Worm (Caenorhabditis elegans) whole organism, L3 larva: ENCODE data around the gene rol-8.

Experiments used
- R02D3.7 ChIP-seq: fragments of 150-350 bp; optimal IDR thresholded peaks from 2 replicates; lab custom pipeline; 2014; ENCODE audit warnings: missing biosample characterization, missing genetic modification characterization
- ZK546.5 ChIP-seq: sonication (generic microtip); optimal IDR thresholded peaks from 2 replicates; lab custom pipeline; 2017; ENCODE audit warnings: missing biosample characterization, missing genetic modification characterization
- ama-1 ChIP-seq: fragments of 150-350 bp; optimal IDR thresholded peaks from 2 replicates; lab custom pipeline; 2018
- ceh-16 ChIP-seq: sonication (generic microtip); optimal IDR thresholded peaks from 2 replicates; lab custom pipeline; 2017; ENCODE audit warnings: missing biosample characterization, missing genetic modification characterization
- ceh-28 ChIP-seq: fragments of 150-350 bp; optimal IDR thresholded peaks from 2 replicates; lab custom pipeline; 2014; ENCODE audit warnings: missing biosample characterization, missing genetic modification reagents, missing genetic modification characterization
- ceh-9 ChIP-seq: sonication (generic microtip); optimal IDR thresholded peaks from 2 replicates; lab custom pipeline; 2018; ENCODE audit warnings: missing biosample characterization, missing genetic modification characterization
- daf-12 ChIP-seq: fragments of 150-350 bp; optimal IDR thresholded peaks from 2 replicates; lab custom pipeline; 2014; ENCODE audit warnings: missing biosample characterization, missing genetic modification reagents, missing genetic modification characterization
- egl-5 ChIP-seq: fragments of 150-350 bp; optimal IDR thresholded peaks from 2 replicates; lab custom pipeline; 2017; ENCODE audit warnings: missing biosample characterization, missing genetic modification reagents, missing genetic modification characterization, inconsistent platforms
- elt-2 ChIP-seq: sonication (generic microtip); optimal IDR thresholded peaks from 2 replicates; lab custom pipeline; 2016; ENCODE audit warnings: missing genetic modification reagents, mild to moderate bottlenecking, missing genetic modification characterization, missing compliant biosample characterization
- elt-3 ChIP-seq, 3 experiments: fragments of 150-350 bp in 1 of 3; sonication (generic microtip) in 2 of 3; optimal IDR thresholded peaks; 2 replicates in 2 of 3; 4 replicates in 1 of 3; lab custom pipeline; 2014 to 2017; ENCODE audit warnings: missing biosample characterization in 3 of 3, missing genetic modification characterization in 3 of 3
- eor-1 ChIP-seq, 2 experiments: fragments of 150-350 bp; optimal IDR thresholded peaks; 2 replicates each; lab custom pipeline; 2014 to 2018; ENCODE audit warnings: missing biosample characterization in 2 of 2, missing genetic modification characterization in 2 of 2
- fkh-10 ChIP-seq: sonication (generic microtip); optimal IDR thresholded peaks from 2 replicates; lab custom pipeline; 2017; ENCODE audit warnings: missing biosample characterization, missing genetic modification reagents, missing genetic modification characterization
- fos-1 ChIP-seq: fragments of 150-350 bp; optimal IDR thresholded peaks from 2 replicates; lab custom pipeline; 2014; ENCODE audit warnings: missing biosample characterization, missing genetic modification characterization
- hmg-11 ChIP-seq: sonication (generic microtip); optimal IDR thresholded peaks from 2 replicates; lab custom pipeline; 2016; ENCODE audit warnings: missing genetic modification characterization, missing compliant biosample characterization
- jun-1 ChIP-seq: fragments of 150-350 bp; optimal IDR thresholded peaks from 2 replicates; lab custom pipeline; 2014; ENCODE audit warnings: missing biosample characterization, missing genetic modification reagents, missing genetic modification characterization
- lin-15B ChIP-seq: fragments of 150-350 bp; optimal IDR thresholded peaks from 2 replicates; lab custom pipeline; 2014; ENCODE audit warnings: missing biosample characterization, missing genetic modification characterization
- lin-39 ChIP-seq: fragments of 150-350 bp; optimal IDR thresholded peaks from 2 replicates; lab custom pipeline; 2018; ENCODE audit warnings: missing biosample characterization, missing genetic modification reagents, missing genetic modification characterization
- lsy-12 ChIP-seq: sonication (generic microtip); optimal IDR thresholded peaks from 2 replicates; lab custom pipeline; 2016; ENCODE audit warnings: mild to moderate bottlenecking, missing genetic modification characterization, missing compliant biosample characterization
- mdl-1 ChIP-seq: fragments of 150-350 bp; optimal IDR thresholded peaks from 2 replicates; lab custom pipeline; 2014; ENCODE audit warnings: missing biosample characterization, missing genetic modification characterization
- mml-1 ChIP-seq: fragments of 150-350 bp; sonication (generic microtip); optimal IDR thresholded peaks from 3 replicates; lab custom pipeline; 2014; ENCODE audit warnings: missing biosample characterization, missing genetic modification characterization
- nhr-11 ChIP-seq: fragments of 150-350 bp; optimal IDR thresholded peaks from 2 replicates; lab custom pipeline; 2014; ENCODE audit warnings: missing biosample characterization, missing genetic modification characterization
- nhr-12 ChIP-seq: fragments of 150-350 bp; optimal IDR thresholded peaks from 2 replicates; lab custom pipeline; 2014; ENCODE audit warnings: missing biosample characterization, missing genetic modification characterization
- nhr-23 ChIP-seq: fragments of 150-350 bp; optimal IDR thresholded peaks from 2 replicates; lab custom pipeline; 2014; ENCODE audit warnings: missing biosample characterization, missing genetic modification reagents, missing genetic modification characterization
- nhr-237 ChIP-seq: fragments of 150-350 bp; optimal IDR thresholded peaks from 2 replicates; lab custom pipeline; 2014; ENCODE audit warnings: missing biosample characterization, missing genetic modification characterization
- nhr-28 ChIP-seq: fragments of 150-350 bp; optimal IDR thresholded peaks from 2 replicates; lab custom pipeline; 2014; ENCODE audit warnings: missing biosample characterization, missing genetic modification characterization
- nhr-76 ChIP-seq: fragments of 150-350 bp; sonication (generic microtip); optimal IDR thresholded peaks from 5 replicates; lab custom pipeline; 2014; ENCODE audit warnings: missing biosample characterization, missing genetic modification characterization
- nhr-77 ChIP-seq: fragments of 150-350 bp; optimal IDR thresholded peaks from 2 replicates; lab custom pipeline; 2014; ENCODE audit warnings: missing biosample characterization, missing genetic modification characterization
- pha-4 ChIP-seq: fragments of 150-350 bp; optimal IDR thresholded peaks from 2 replicates; lab custom pipeline; 2014; ENCODE audit warnings: missing biosample characterization, missing genetic modification reagents, missing genetic modification characterization
- pqm-1 ChIP-seq: fragments of 150-350 bp; optimal IDR thresholded peaks from 2 replicates; lab custom pipeline; 2017; ENCODE audit warnings: missing biosample characterization, missing genetic modification characterization, inconsistent platforms
- sea-2 ChIP-seq: fragments of 150-350 bp; sonication (generic microtip); optimal IDR thresholded peaks from 4 replicates; lab custom pipeline; 2014; ENCODE audit warnings: missing biosample characterization, missing genetic modification reagents, missing genetic modification characterization
- skn-1 ChIP-seq: fragments of 150-350 bp; optimal IDR thresholded peaks from 2 replicates; lab custom pipeline; 2014; ENCODE audit warnings: missing biosample characterization, missing genetic modification characterization
- snpc-4 ChIP-seq: fragments of 150-350 bp; optimal IDR thresholded peaks from 2 replicates; lab custom pipeline; 2014; ENCODE audit warnings: missing biosample characterization, missing genetic modification characterization
- tbx-2 ChIP-seq: sonication (generic microtip); optimal IDR thresholded peaks from 2 replicates; lab custom pipeline; 2016; ENCODE audit warnings: mild to moderate bottlenecking, missing genetic modification characterization, missing compliant biosample characterization
- unc-39 ChIP-seq: sonication (generic microtip); optimal IDR thresholded peaks from 4 replicates; lab custom pipeline; 2017; ENCODE audit warnings: missing biosample characterization, missing genetic modification characterization
- unc-62 ChIP-seq: fragments of 150-350 bp; sonication (generic microtip); optimal IDR thresholded peaks from 4 replicates; lab custom pipeline; 2014; ENCODE audit warnings: missing biosample characterization, missing genetic modification reagents, missing genetic modification characterization
- ztf-4 ChIP-seq: fragments of 150-350 bp; optimal IDR thresholded peaks from 2 replicates; lab custom pipeline; 2014; ENCODE audit warnings: missing biosample characterization, missing genetic modification characterization

rol-8 gene

ce11 chrII:7558864-7559263 lies 15.0 kb downstream of the rol-8 start:
- peak; percentile 72 for TF ChIP-seq fkh-10 (GFP tag; lab: Kevin White, UChicago)
- no peak for TF ChIP-seq nhr-12 (tag; lab: Kevin White, UChicago)

DNA sequence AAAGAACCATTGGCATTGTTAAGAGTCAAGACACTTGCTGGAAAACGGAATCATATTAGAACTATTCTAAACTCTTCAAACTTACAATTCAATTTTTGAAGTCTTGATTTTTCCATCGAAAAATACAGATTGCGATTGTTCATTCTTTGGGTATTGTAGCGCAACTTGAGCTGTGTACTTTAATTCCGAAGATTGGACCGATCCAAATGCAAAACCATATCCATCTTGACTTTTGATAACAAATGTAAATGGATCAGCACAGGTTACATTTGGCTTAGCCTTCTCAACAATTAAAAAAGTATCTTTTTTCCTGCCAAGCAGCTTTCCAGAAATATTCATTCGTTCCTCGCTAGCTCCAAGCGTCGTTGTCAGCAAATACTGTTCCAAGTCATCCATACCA lies 16.9 kb downstream of the rol-8 start:
- TF ChIP-seq mdl-1 (no peak), ZK546.5 (no peak), pha-4 (no peak), mml-1 (tag; lab: Kevin White, UChicago) (no peak), ceh-28 (tag; lab: Kevin White, UChicago) (no peak), lsy-12 (tag; lab: Kevin White, UChicago) (no peak), nhr-11 (tag; lab: Kevin White, UChicago) (no peak), sea-2 (GFP tag; lab: Kevin White, UChicago) (no peak), unc-39 (no peak), fos-1 (tag; lab: Kevin White, UChicago) (no peak), daf-12 (no peak), lin-15B (tag; lab: Kevin White, UChicago) (no peak), nhr-28 (no peak), nhr-12 (tag; lab: Kevin White, UChicago) (no peak), ama-1 (lab: Kevin White, UChicago) (no peak)

ce11 chrII:7561494-7561893 lies 17.6 kb downstream of the rol-8 start, which contains the start of the genes ZK1290.11 and ZK1290.1:
TSS of gene ZK1290.11 (minus strand) at chrII:7561594.
TSS of gene ZK1290.1 (plus strand) at chrII:7561764.
- TF ChIP-seq ceh-28 (tag; lab: Kevin White, UChicago) = no peak
- no peak for TF ChIP-seq eor-1 (tag; optimal IDR thresholded peaks at IDR 0.05; lab: Kevin White, UChicago)

DNA sequence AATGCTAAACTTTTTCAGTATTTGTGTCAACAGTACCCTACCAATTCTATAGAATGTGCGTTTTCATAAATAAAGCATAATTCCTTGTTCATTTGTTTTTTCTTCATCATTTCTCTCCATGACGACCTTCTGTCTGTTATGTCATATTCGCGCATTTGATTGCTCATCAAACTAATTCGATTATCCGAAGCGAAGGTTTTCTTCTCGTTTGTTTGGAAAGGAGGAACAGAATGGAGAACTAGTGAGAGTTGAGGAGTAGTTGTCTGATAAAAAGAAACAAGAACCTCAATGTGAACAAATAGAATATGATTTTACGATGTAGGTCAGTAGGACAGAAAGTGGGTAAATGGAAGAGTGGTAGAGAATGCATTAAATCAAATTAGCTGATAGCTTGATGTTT lies 18.7 kb downstream of the rol-8 start:
- TF ChIP-seq hmg-11 (tag; lab: Kevin White, UChicago) = no peak
- TF ChIP-seq jun-1 (tag; lab: Kevin White, UChicago) = no peak
- no peak for TF ChIP-seq fos-1 (tag; lab: Kevin White, UChicago)
- no peak for TF ChIP-seq nhr-28
- TF ChIP-seq elt-3 (tag; optimal IDR thresholded peaks at IDR 0.05; lab: Kevin White, UChicago) = no peak
- TF ChIP-seq ceh-16 (tag; lab: Kevin White, UChicago) = no peak
- TF ChIP-seq nhr-76 (tag; lab: Kevin White, UChicago) = no peak
- no peak for TF ChIP-seq eor-1 (tag; optimal IDR thresholded peaks at IDR 0.05; lab: Kevin White, UChicago)
- TF ChIP-seq nhr-23 = no peak
- no peak for TF ChIP-seq daf-12
- TF ChIP-seq lin-39 (tag; lab: Kevin White, UChicago) = no peak
- no peak for TF ChIP-seq ceh-28 (tag; lab: Kevin White, UChicago)
- TF ChIP-seq skn-1 (tag; lab: Kevin White, UChicago) = no peak
- no peak for TF ChIP-seq snpc-4 (tag; lab: Kevin White, UChicago)
- TF ChIP-seq ceh-9 (tag; lab: Kevin White, UChicago) = no peak
- no peak for TF ChIP-seq tbx-2 (tag; lab: Kevin White, UChicago)
- no peak for TF ChIP-seq pqm-1 (tag; lab: Kevin White, UChicago)
- TF ChIP-seq egl-5 (tag; lab: Kevin White, UChicago) = no peak
- TF ChIP-seq nhr-237 = no peak
- TF ChIP-seq R02D3.7 = no peak

- TF ChIP-seq ztf-4 (tag; lab: Kevin White, UChicago) = no peak
- no peak for TF ChIP-seq nhr-28
- TF ChIP-seq lin-15B (tag; lab: Kevin White, UChicago) = no peak
- no peak for TF ChIP-seq nhr-237
- TF ChIP-seq pqm-1 (tag; lab: Kevin White, UChicago) = no peak
- no peak for TF ChIP-seq elt-2
- TF ChIP-seq daf-12 = no peak
- no peak for TF ChIP-seq unc-62 (GFP tag; lab: Kevin White, UChicago)
- TF ChIP-seq nhr-11 (tag; lab: Kevin White, UChicago) = no peak
- no peak for TF ChIP-seq hmg-11 (tag; lab: Kevin White, UChicago)
- TF ChIP-seq ceh-16 (tag; lab: Kevin White, UChicago) = no peak
- TF ChIP-seq lin-39 (tag; lab: Kevin White, UChicago) = no peak
- no peak for TF ChIP-seq pha-4
- no peak for TF ChIP-seq mdl-1
- no peak for TF ChIP-seq nhr-77 (tag; lab: Kevin White, UChicago)
Observed at ce11 chrII:7570305-7570704, 26.4 kb downstream of the rol-8 start, which contains the start of gene F35D2.3. TSS of gene F35D2.3 (plus strand) at chrII:7570605.
